Fruit fly (Drosophila melanogaster): Measurements from ENCODE around the gene Gel.

Gene Gel

DNA sequence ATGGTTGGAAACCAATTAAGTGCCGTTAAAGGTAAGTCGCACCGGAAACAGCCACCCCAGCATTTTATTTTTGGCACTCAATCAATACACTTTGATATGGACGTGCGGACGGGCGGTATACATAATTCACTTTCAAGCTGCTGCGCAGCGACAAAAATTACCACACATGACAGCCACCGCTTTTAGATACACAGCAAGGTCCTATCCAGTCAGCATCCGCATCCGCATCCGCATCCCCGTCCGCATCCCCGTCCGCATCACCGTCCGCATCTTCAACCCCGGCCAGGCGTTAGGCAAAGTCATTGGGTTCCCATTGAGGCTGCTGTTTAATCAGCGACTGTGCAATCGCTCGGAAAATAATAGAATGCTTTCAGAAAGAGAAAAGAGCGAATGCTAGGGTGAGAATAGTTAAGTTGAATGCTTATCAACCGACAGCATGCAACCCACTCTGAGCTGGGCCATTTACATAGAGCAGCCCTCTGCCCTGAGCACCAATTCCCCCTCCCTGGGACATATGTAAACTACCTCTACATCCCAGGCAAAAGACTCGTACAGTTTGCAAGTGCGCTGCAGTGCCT is 49.4 kb downstream of the Gel start:
- TF ChIP-seq CG10348 (GFP tag; IDR thresholded peaks at IDR 0.05) (no peak), D1 (tag; optimal IDR thresholded peaks at IDR 0.05) (no peak), CG14655 (GFP tag; optimal IDR thresholded peaks at IDR 0.05) (no peak), EcR (GFP tag; optimal IDR thresholded peaks at IDR 0.05) (no peak), fd96Ca (GFP tag; IDR thresholded peaks at IDR 0.05) (no peak), gl (tag; optimal IDR thresholded peaks at IDR 0.05) (no peak)

Data from whole organism, pupa.